Worm (Caenorhabditis elegans): ENCODE measurements around the gene T27E7.5.
"Not testable (repeated sequence)": the region's sequence is repeated elsewhere in the genome, so short reads cannot be mapped to it uniquely, and the experiment has no call there.

Gene T27E7.5

DNA sequence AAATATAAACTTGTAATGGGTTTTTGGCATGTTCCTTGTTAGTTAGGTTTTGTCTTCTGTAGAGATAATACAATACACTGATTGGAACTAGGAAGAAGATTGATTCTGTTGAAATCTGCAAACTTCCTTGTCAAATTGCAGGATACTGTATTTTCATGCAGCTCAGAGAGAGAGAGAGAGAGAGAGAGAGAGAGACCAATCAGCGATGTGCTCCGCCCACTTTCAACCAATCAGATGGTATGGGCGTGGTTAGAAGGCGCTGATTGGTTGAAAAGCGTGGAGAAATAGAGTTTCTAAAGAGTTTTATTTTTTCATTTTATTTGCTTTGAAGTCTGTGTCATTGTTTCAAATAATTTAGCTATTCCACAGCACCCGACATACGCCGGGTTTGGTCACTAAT is 10.3 kb downstream of the T27E7.5 start:
- peak; percentile 55 for TF ChIP-seq aha-1 (tag)
- no peak for TF ChIP-seq ZK337.2 (GFP tag; IDR thresholded peaks at IDR 0.05)

DNA sequence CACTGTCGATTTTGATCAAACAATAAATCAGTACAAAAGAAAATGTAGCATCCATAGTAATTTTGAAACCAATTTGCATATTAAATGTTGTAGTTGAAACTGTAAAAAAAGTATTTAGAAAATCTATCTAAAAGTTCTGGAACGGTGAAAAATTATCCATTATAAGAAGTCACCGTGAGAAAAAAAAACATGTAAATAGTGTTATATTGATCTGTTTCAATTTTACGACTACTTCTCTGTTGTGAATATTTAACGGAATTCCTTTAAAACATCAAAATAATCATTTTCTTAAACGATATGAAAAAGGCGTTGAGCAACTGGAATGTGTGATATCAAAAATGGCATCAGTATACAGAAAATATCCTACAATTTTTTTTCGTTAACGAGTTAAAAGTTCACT is 12.3 kb downstream of the T27E7.5 start, which contains the start of gene T27E7.9:
T27E7.9 (minus strand) TSS at position 101 of the 400 bp plus-strand sequence.
- TF ChIP-seq fkh-10 (GFP tag; optimal IDR thresholded peaks at IDR 0.05) (no peak), set-16 (GFP tag; IDR thresholded peaks at IDR 0.05) (no peak), vab-7 (GFP tag; IDR thresholded peaks at IDR 0.05) (no peak)

DNA sequence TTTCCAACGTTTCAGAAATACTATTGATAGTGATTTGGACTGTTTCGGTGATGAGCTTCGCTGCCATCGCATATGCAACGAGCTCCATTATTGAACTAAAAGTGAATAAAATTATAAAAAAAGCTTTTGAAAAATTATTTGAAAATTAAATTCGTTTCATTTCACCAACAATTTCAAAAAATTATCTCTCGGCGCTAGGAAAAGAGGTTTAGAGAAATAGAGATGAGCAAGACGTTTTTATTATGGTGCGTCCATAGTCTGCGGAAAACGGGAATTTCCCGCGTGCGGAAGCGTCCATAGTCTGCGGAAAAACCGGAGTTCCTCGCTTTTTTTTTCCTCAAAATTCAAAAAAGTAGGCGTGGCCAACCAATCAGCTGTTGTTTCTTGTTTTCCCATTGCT is 14.9 kb downstream of the T27E7.5 start, which contains the start of gene pals-30:
pals-30 (minus strand) TSS at position 101 of the 400 bp plus-strand sequence.
- not testable (repeated sequence) for TF ChIP-seq zag-1 (tag; optimal IDR thresholded peaks at IDR 0.05); nhr-10 (tag; optimal IDR thresholded peaks at IDR 0.05); spr-3 (GFP tag; optimal IDR thresholded peaks at IDR 0.05)

DNA sequence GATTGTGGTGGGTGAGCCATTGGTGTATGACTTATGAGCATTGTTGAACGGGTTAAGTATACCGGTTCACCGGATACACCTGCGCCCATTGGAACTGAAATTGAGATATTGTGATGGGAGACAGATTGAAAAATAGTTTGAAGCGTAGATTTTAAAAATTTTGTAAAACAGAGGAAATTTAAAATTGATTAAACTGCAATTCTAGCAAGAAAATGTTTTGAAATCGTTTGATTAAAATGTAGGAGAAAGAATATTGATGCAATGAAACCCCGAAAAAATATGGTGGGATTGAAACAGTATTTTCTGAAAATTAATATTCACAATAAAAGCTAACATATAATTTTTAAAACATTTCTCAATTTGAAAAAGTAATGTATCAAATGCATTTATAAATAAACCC is 17.8 kb downstream of the T27E7.5 start, which contains the start of gene Y57G11B.6:
Y57G11B.6 (minus strand) TSS at position 101 of the 400 bp plus-strand sequence.
- peak; percentile 24 for TF ChIP-seq aha-1 (tag)
- TF ChIP-seq nhr-76 (tag; optimal IDR thresholded peaks at IDR 0.05) = no peak

DNA sequence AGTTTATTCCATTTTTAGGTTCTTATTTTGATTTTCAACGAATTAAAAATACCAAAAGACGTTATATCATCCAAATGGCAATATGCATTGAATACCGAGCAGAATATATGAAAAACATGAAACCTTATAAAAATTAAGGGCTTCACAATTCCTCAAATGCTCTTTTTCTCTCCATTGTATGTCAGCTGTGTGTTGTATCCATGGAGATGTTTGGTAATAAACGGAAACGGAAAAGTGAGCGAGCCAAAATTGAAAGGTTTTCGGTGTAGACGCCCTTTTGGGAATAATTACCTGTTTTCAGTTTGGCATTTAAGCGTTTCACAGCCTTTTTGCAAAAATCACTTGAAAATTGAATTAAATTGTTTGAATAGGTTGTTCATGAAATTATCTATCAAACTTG is 20.7 kb downstream of the T27E7.5 start:
- TF ChIP-seq aha-1 (tag) = peak; percentile 54
- TF ChIP-seq madf-5 (GFP tag; IDR thresholded peaks at IDR 0.05) = no peak

DNA sequence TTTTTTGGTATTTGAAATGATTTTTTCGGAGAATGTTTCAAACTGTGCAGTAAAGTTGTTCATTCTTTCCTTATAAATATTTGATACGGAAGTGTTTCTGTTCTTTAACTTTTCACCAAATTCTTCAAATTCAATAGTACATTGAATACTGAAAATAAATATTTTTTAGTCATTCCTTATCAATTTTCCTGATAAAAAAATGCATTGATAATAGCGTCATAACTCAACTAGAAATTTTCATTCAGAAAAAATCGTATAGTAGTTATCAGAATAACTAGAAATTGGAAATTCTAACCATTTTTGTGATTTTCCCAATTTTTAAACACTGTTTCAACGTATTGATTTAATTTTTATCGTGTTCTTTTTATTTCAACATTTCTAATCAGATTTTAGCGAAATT is 22.3 kb downstream of the T27E7.5 start:
- TF ChIP-seq vab-7 (GFP tag; IDR thresholded peaks at IDR 0.05) (no peak), aly-2 (tag; optimal IDR thresholded peaks at IDR 0.05) (no peak), nhr-28 (tag; optimal IDR thresholded peaks at IDR 0.05) (peak; percentile 10), pqm-1 (tag; optimal IDR thresholded peaks at IDR 0.05) (peak; percentile 50), daf-16 (GFP tag; optimal IDR thresholded peaks at IDR 0.05) (no peak), daf-16 (tag; optimal IDR thresholded peaks at IDR 0.05) (peak; percentile 20), Y5F2A.4 (GFP tag; optimal IDR thresholded peaks at IDR 0.05) (no peak)

DNA sequence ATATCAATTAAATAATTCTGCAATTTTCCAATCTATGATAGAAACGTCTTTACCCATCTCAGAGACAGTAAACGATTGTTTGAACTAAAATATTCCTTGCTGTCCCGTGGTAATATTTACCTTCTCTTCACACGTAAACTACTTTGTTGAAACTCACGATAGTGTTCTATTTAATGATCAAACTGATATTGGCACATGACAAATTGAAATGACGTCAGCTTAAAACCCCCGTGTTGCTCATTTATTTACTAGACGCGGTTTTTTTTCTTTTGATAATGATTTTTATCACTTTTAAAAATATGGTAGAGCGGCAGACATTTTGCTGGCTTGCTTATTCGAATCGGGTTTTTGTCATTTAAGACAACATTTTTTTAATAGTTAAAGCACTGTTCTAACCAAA is 24.7 kb downstream of the T27E7.5 start:
- TF ChIP-seq nhr-28 (tag; optimal IDR thresholded peaks at IDR 0.05) (peak; percentile 31), fkh-10 (GFP tag; optimal IDR thresholded peaks at IDR 0.05) (no peak), madf-9 (GFP tag; conservative IDR thresholded peaks at IDR 0.05) (no peak), nhr-6 (tag; optimal IDR thresholded peaks at IDR 0.05) (no peak), mes-2 (tag; optimal IDR thresholded peaks at IDR 0.05; ENCODE audit: poor library complexity, severe bottlenecking) (no peak), zfp-3 (GFP tag; conservative IDR thresholded peaks at IDR 0.05) (no peak), egl-43 (GFP tag; IDR thresholded peaks at IDR 0.05) (no peak), hlh-30 (tag; optimal IDR thresholded peaks at IDR 0.05; ENCODE audit: insufficient read depth) (peak; percentile 37), mep-1 (tag; optimal IDR thresholded peaks at IDR 0.05) (no peak), unc-62 (GFP tag; optimal IDR thresholded peaks at IDR 0.05 in 1 of 2) (no peak), unc-62 (tag; optimal IDR thresholded peaks at IDR 0.05) (no peak), F26F4.8 (GFP tag; conservative IDR thresholded peaks at IDR 0.05) (no peak), pqm-1 (tag; optimal IDR thresholded peaks at IDR 0.05) (peak; percentile 36), php-3 (GFP tag; IDR thresholded peaks at IDR 0.05) (no peak), lin-13 (GFP tag; optimal IDR thresholded peaks at IDR 0.05) (no peak), mdl-1 (tag; optimal IDR thresholded peaks at IDR 0.05) (no peak), daf-16 (GFP tag; optimal IDR thresholded peaks at IDR 0.05) (no peak), daf-16 (tag; optimal IDR thresholded peaks at IDR 0.05) (peak; percentile 85), ceh-62 (tag; optimal IDR thresholded peaks at IDR 0.05) (no peak), dve-1 (tag; optimal IDR thresholded peaks at IDR 0.05; ENCODE audit: insufficient read depth) (peak; percentile 73), attf-4 (tag; optimal IDR thresholded peaks at IDR 0.05) (no peak)
